Fruit fly (Drosophila melanogaster) whole organism, embryonic: Measurements from ENCODE around the gene nonA.

Experiments used
- Bgb ChIP-seq: fragments of 200-800 bp; sonication (Bioruptor generic); IDR thresholded peaks from 2 replicates; pipeline ENCODE4 v1.3.6; 2022; ENCODE audit warnings: missing biosample characterization, missing genetic modification characterization; ENCODE audit not compliant: partially characterized antibody
- CG1024 ChIP-seq: fragments of 200-800 bp; sonication (Bioruptor generic); IDR thresholded peaks from 2 replicates; pipeline ENCODE4 v1.3.6; 2022; ENCODE audit warnings: missing biosample characterization, missing genetic modification characterization
- CG11696 ChIP-seq: fragments of 200-800 bp; sonication (Bioruptor generic); IDR thresholded peaks from 2 replicates; pipeline ENCODE4 v1.3.6; 2022; ENCODE audit warnings: missing biosample characterization, missing genetic modification characterization
- CG12104 ChIP-seq: fragments of 200-800 bp; sonication (Bioruptor generic); optimal IDR thresholded peaks from 3 replicates; lab custom pipeline; 2016; ENCODE audit warnings: missing biosample characterization, missing genetic modification characterization
- CG13894 ChIP-seq: fragments of 200-800 bp; sonication (Bioruptor generic); optimal IDR thresholded peaks from 3 replicates; lab custom pipeline; 2018; ENCODE audit warnings: missing biosample characterization, mild to moderate bottlenecking, missing genetic modification characterization, moderate library complexity
- CG14860 ChIP-seq: fragments of 200-800 bp; sonication (Bioruptor generic); IDR thresholded peaks from 3 replicates; pipeline ENCODE4 v1.3.6; 2022; ENCODE audit warnings: missing biosample characterization, missing genetic modification characterization; ENCODE audit not compliant: partially characterized antibody
- CG15514 ChIP-seq: fragments of 200-800 bp; sonication (Bioruptor generic); optimal IDR thresholded peaks from 3 replicates; lab custom pipeline; 2017; ENCODE audit warnings: missing biosample characterization, missing genetic modification characterization, mild to moderate bottlenecking, moderate library complexity, missing genetic modification reagents
- CG17802 ChIP-seq: fragments of 200-800 bp; sonication (Bioruptor generic); optimal IDR thresholded peaks from 2 replicates; lab custom pipeline; 2018; ENCODE audit warnings: missing biosample characterization, mild to moderate bottlenecking, missing genetic modification characterization, moderate library complexity
- CG2129 ChIP-seq: fragments of 200-800 bp; sonication (Bioruptor generic); IDR thresholded peaks from 2 replicates; pipeline ENCODE4 v1.3.6; 2022; ENCODE audit warnings: missing biosample characterization, missing genetic modification characterization; ENCODE audit not compliant: partially characterized antibody
- CG3065 ChIP-seq: fragments of 200-800 bp; sonication (Bioruptor generic); optimal IDR thresholded peaks from 2 replicates; lab custom pipeline; 2016; ENCODE audit warnings: missing biosample characterization, missing genetic modification characterization
- CG33557 ChIP-seq: fragments of 200-800 bp; sonication (Bioruptor generic); optimal IDR thresholded peaks from 2 replicates; lab custom pipeline; 2019; ENCODE audit warnings: missing biosample characterization, mild to moderate bottlenecking, missing genetic modification characterization, moderate library complexity
- CG34422 ChIP-seq: fragments of 200-800 bp; sonication (Bioruptor generic); IDR thresholded peaks from 3 replicates; pipeline ENCODE4 v1.3.6; 2022; ENCODE audit warnings: missing biosample characterization, missing genetic modification characterization
- CG42726 ChIP-seq: fragments of 200-800 bp; sonication (Bioruptor generic); IDR thresholded peaks from 2 replicates; pipeline ENCODE4 v1.3.6; 2022; ENCODE audit warnings: missing biosample characterization, missing genetic modification characterization; ENCODE audit not compliant: partially characterized antibody
- CG4617 ChIP-seq: fragments of 200-800 bp; sonication (Bioruptor generic); optimal IDR thresholded peaks from 3 replicates; lab custom pipeline; 2016; ENCODE audit warnings: missing biosample characterization, missing genetic modification characterization, borderline replicate concordance
- CG7357 ChIP-seq: fragments of 200-800 bp; sonication (Bioruptor generic); IDR thresholded peaks from 3 replicates; pipeline ENCODE4 v1.3.6; 2022; ENCODE audit warnings: missing biosample characterization, missing genetic modification characterization
- CkIIα-i1 ChIP-seq: fragments of 200-800 bp; sonication (Bioruptor generic); IDR thresholded peaks from 2 replicates; pipeline ENCODE4 v1.3.6; 2022; ENCODE audit warnings: missing biosample characterization, missing genetic modification characterization
- Dbx ChIP-seq: fragments of 200-800 bp; sonication (Bioruptor generic); IDR thresholded peaks from 3 replicates; pipeline ENCODE4 v1.3.6; 2022; ENCODE audit warnings: missing biosample characterization, missing genetic modification characterization
- Dll ChIP-seq: fragments of 200-800 bp; sonication (Bioruptor generic); IDR thresholded peaks from 4 replicates; pipeline ENCODE4 v1.3.6; 2022; ENCODE audit warnings: missing biosample characterization, missing genetic modification characterization; ENCODE audit not compliant: partially characterized antibody
- Doc3 ChIP-seq: fragments of 200-800 bp; sonication (Bioruptor generic); IDR thresholded peaks from 3 replicates; pipeline ENCODE4 v1.3.6; 2022; ENCODE audit warnings: missing biosample characterization, missing genetic modification characterization; ENCODE audit not compliant: partially characterized antibody
- Ets97D ChIP-seq: fragments of 200-800 bp; sonication (Bioruptor generic); optimal IDR thresholded peaks from 3 replicates; lab custom pipeline; 2016; ENCODE audit warnings: missing biosample characterization, missing genetic modification characterization
- Lim3 ChIP-seq: fragments of 200-800 bp; sonication (Bioruptor generic); IDR thresholded peaks from 2 replicates; pipeline ENCODE4 v1.3.6; 2022; ENCODE audit warnings: missing biosample characterization, missing genetic modification characterization
- Myb ChIP-seq: fragments of 200-800 bp; sonication (Bioruptor generic); optimal IDR thresholded peaks from 2 replicates; lab custom pipeline; 2016; ENCODE audit warnings: missing biosample characterization, missing genetic modification characterization
- Rfx ChIP-seq: fragments of 200-800 bp; sonication (Bioruptor generic); IDR thresholded peaks from 2 replicates; pipeline ENCODE4 v1.3.6; 2022; ENCODE audit warnings: missing biosample characterization, missing genetic modification characterization
- Sox100B ChIP-seq: fragments of 200-800 bp; sonication (Bioruptor generic); optimal IDR thresholded peaks from 3 replicates; lab custom pipeline; 2018; ENCODE audit warnings: missing biosample characterization, mild to moderate bottlenecking, missing genetic modification characterization
- Taf1 ChIP-seq: fragments of 200-800 bp; sonication (Bioruptor generic); IDR thresholded peaks from 2 replicates; pipeline ENCODE4 v1.3.6; 2022; ENCODE audit warnings: missing biosample characterization, missing genetic modification characterization
- YL-1 ChIP-seq: fragments of 200-800 bp; sonication (Bioruptor generic); optimal IDR thresholded peaks from 3 replicates; lab custom pipeline; 2017; ENCODE audit warnings: missing biosample characterization, mild to moderate bottlenecking, missing genetic modification characterization
- amos ChIP-seq: fragments of 200-800 bp; sonication (Bioruptor generic); IDR thresholded peaks from 2 replicates; pipeline ENCODE4 v1.3.6; 2022; ENCODE audit warnings: missing biosample characterization, missing genetic modification characterization; ENCODE audit not compliant: partially characterized antibody
- ap ChIP-seq: fragments of 200-800 bp; sonication (Bioruptor generic); IDR thresholded peaks from 2 replicates; pipeline ENCODE4 v1.3.6; 2022; ENCODE audit warnings: missing biosample characterization, missing genetic modification characterization
- ato ChIP-seq: fragments of 200-800 bp; sonication (Bioruptor generic); IDR thresholded peaks from 2 replicates; pipeline ENCODE4 v1.3.6; 2022; ENCODE audit warnings: missing biosample characterization, missing genetic modification characterization; ENCODE audit not compliant: partially characterized antibody
- cas ChIP-seq: fragments of 200-800 bp; sonication (Bioruptor generic); IDR thresholded peaks from 2 replicates; pipeline ENCODE4 v1.3.6; 2022; ENCODE audit warnings: missing biosample characterization, missing genetic modification characterization
- da ChIP-seq: fragments of 200-800 bp; sonication (Bioruptor generic); optimal IDR thresholded peaks from 2 replicates; lab custom pipeline; 2016; ENCODE audit warnings: missing biosample characterization, missing genetic modification characterization
- fd102C ChIP-seq: fragments of 200-800 bp; sonication (Bioruptor generic); optimal IDR thresholded peaks from 2 replicates; lab custom pipeline; 2018; ENCODE audit warnings: missing biosample characterization, mild to moderate bottlenecking, missing genetic modification characterization, moderate library complexity
- fd64A ChIP-seq: fragments of 200-800 bp; sonication (Bioruptor generic); optimal IDR thresholded peaks from 3 replicates; lab custom pipeline; 2018; ENCODE audit warnings: missing biosample characterization, mild to moderate bottlenecking, missing genetic modification characterization
- gce ChIP-seq: fragments of 200-800 bp; sonication (Bioruptor generic); IDR thresholded peaks from 3 replicates; pipeline ENCODE4 v1.3.6; 2022; ENCODE audit warnings: missing biosample characterization, missing genetic modification characterization
- gem ChIP-seq: fragments of 200-800 bp; sonication (Bioruptor generic); optimal IDR thresholded peaks from 2 replicates; lab custom pipeline; 2019; ENCODE audit warnings: missing biosample characterization, mild to moderate bottlenecking, missing genetic modification characterization, moderate library complexity
- hbn ChIP-seq: fragments of 200-800 bp; sonication (Bioruptor generic); IDR thresholded peaks from 2 replicates; pipeline ENCODE4 v1.3.6; 2022; ENCODE audit warnings: missing biosample characterization, missing genetic modification characterization; ENCODE audit not compliant: partially characterized antibody
- nmo ChIP-seq: fragments of 200-800 bp; sonication (Bioruptor generic); optimal IDR thresholded peaks from 2 replicates; lab custom pipeline; 2018; ENCODE audit warnings: missing biosample characterization, mild to moderate bottlenecking, missing genetic modification characterization, moderate library complexity
- pan ChIP-seq, 4 experiments: fragments of >200 bp in 3 of 4; fragments of 200-800 bp in 1 of 4; sonication (Bioruptor generic) in 1 of 4; optimal IDR thresholded peaks in 3 of 4; IDR thresholded peaks in 1 of 4; 2 replicates each; pipeline versions ENCODE4 v1.3.6 to Lab custom; 2017 to 2022; ENCODE audit warnings: missing biosample characterization in 2 of 4, missing genetic modification characterization in 2 of 4, mixed read lengths in 1 of 4
- pnt ChIP-seq: fragments of 200-800 bp; sonication (Bioruptor generic); optimal IDR thresholded peaks from 3 replicates; lab custom pipeline; 2016; ENCODE audit warnings: missing biosample characterization, missing genetic modification characterization
- pzg ChIP-seq: fragments of 200-800 bp; sonication (Bioruptor generic); optimal IDR thresholded peaks from 3 replicates; lab custom pipeline; 2018; ENCODE audit warnings: missing biosample characterization, mild to moderate bottlenecking, missing genetic modification characterization, moderate library complexity
- slou ChIP-seq: fragments of 200-800 bp; sonication (Bioruptor generic); optimal IDR thresholded peaks from 3 replicates; lab custom pipeline; 2016; ENCODE audit warnings: missing biosample characterization, missing genetic modification characterization
- sna ChIP-seq: fragments of 200-800 bp; sonication (Bioruptor generic); IDR thresholded peaks from 2 replicates; pipeline ENCODE4 v1.3.6; 2022; ENCODE audit warnings: missing biosample characterization, missing genetic modification characterization; ENCODE audit not compliant: partially characterized antibody
- so ChIP-seq: fragments of 200-800 bp; sonication (Bioruptor generic); IDR thresholded peaks from 3 replicates; pipeline ENCODE4 v1.3.6; 2022; ENCODE audit warnings: missing biosample characterization, missing genetic modification characterization
- ssp ChIP-seq: fragments of 200-800 bp; sonication (Bioruptor generic); IDR thresholded peaks from 2 replicates; pipeline ENCODE4 v1.3.6; 2022; ENCODE audit warnings: missing biosample characterization, missing genetic modification characterization
- stwl ChIP-seq: fragments of 200-800 bp; sonication (Bioruptor generic); optimal IDR thresholded peaks from 3 replicates; lab custom pipeline; 2018; ENCODE audit warnings: missing biosample characterization, mild to moderate bottlenecking, missing genetic modification characterization, moderate library complexity
- tll ChIP-seq, 2 experiments: fragments of 200-800 bp in 1 of 2; fragments of >200 bp in 1 of 2; sonication (Bioruptor generic) in 1 of 2; optimal IDR thresholded peaks; 2 replicates each; lab custom pipeline; 2017 to 2019; ENCODE audit warnings: missing biosample characterization in 2 of 2, missing genetic modification characterization in 2 of 2, mild to moderate bottlenecking in 1 of 2, moderate library complexity in 1 of 2
- wek ChIP-seq: fragments of 200-800 bp; sonication (Bioruptor generic); optimal IDR thresholded peaks from 3 replicates; lab custom pipeline; 2018; ENCODE audit warnings: missing biosample characterization, mild to moderate bottlenecking, missing genetic modification characterization, moderate library complexity

The nonA gene

DNA sequence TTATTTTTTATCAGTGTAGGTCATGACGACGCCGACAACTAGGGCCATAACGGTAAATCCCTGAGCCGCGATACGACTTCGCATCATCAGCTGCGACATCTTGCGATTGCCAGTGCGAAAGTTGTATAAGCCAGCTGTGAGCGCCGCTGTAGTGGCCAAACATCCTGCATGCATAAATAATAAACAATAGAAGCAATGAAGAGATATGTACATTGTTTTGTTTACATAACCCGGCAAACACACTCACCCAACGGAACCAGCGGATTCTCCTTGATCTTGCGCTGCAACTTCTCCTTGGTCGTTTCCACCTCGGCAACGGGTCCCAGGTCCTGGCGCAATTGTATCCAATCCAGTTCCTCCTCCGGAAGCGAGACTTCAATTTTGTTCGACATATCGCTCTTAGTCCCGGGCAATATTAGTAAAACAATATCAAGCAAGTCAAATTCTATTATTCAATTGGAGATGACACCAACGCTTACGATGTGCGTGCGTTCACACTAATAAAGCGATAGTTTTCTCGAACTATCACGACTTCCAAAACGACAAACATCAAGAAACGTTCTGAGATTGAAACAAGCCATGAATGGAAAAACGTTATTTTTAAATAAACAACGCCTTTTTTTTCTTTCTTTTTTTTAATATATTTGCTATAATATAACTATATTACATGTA, 29.7 kb upstream of the nonA start (continued):
- TF ChIP-seq nmo (GFP tag; lab: Kevin White, UChicago) (peak; percentile 11), Rfx (peak; percentile 67), CG13894 (no peak), CG4617 (GFP tag; lab: Kevin White, UChicago) (peak; percentile 14), ap (GFP tag; lab: Robert Waterston, UW) (no peak), ato (GFP tag; lab: Robert Waterston, UW) (no peak; the same call in 1 of the 2 replicates), Dll (GFP tag; lab: Robert Waterston, UW) (peak; percentile 77), slou (GFP tag; lab: Kevin White, UChicago) (no peak), Dbx (0 out of 3 replicates have a peak, but pooled peaks have one; percentile 19), ssp (GFP tag; lab: Robert Waterston, UW) (peak; percentile 65), Doc3 (GFP tag; lab: Robert Waterston, UW) (peak; percentile 71), wek (GFP tag; lab: Kevin White, UChicago) (peak; percentile 2), fd102C (GFP tag; lab: Kevin White, UChicago) (no peak), YL-1 (peak; percentile 9), Bgb (GFP tag; lab: Robert Waterston, UW) (peak; percentile 89), Ets97D (GFP tag; lab: Kevin White, UChicago) (peak; percentile 19), Taf1 (GFP tag; lab: Robert Waterston, UW) (no peak), CG11696 (GFP tag; lab: Robert Waterston, UW) (no peak), CG2129 (GFP tag; lab: Robert Waterston, UW) (peak; percentile 71), CG17802 (peak; percentile 78), cas (GFP tag; lab: Robert Waterston, UW) (no peak), CG14860 (peak; percentile 51), CG34422 (GFP tag; lab: Robert Waterston, UW) (0 out of 3 replicates have a peak, but pooled peaks have one; percentile 36), CG1024 (GFP tag; lab: Robert Waterston, UW) (0 out of 2 replicates have a peak, but pooled peaks have one; percentile 10), pzg (GFP tag; lab: Kevin White, UChicago) (peak; percentile 58), CG15514 (GFP tag; lab: Kevin White, UChicago) (peak; percentile 90), fd64A (GFP tag; lab: Kevin White, UChicago) (no peak), stwl (tag; lab: Kevin White, UChicago) (peak; percentile 15), Myb (GFP tag; lab: Kevin White, UChicago) (peak; percentile 84), Lim3 (GFP tag; lab: Robert Waterston, UW) (no peak), CG3065 (GFP tag; lab: Kevin White, UChicago) (no peak), pnt (no peak), amos (peak; percentile 91), CG7357 (peak; percentile 12; the same call in 2 of the 3 replicates), pan (optimal IDR thresholded peaks at IDR 0.05; lab: Kevin White, UChicago) (no peak), pan (GFP tag; optimal IDR thresholded peaks at IDR 0.05 in 1 of 2, IDR thresholded peaks at IDR 0.05 in 1 of 2) (no peak), CkIIα-i1 (GFP tag; lab: Robert Waterston, UW) (no peak), hbn (GFP tag; lab: Robert Waterston, UW) (peak; percentile 72), gce (GFP tag; lab: Robert Waterston, UW) (no peak), sna (GFP tag; lab: Robert Waterston, UW) (peak; percentile 70), CG12104 (GFP tag; lab: Kevin White, UChicago) (no peak), CG42726 (GFP tag; lab: Robert Waterston, UW) (peak; percentile 89; the same call in 1 of the 2 replicates), Sox100B (GFP tag; lab: Kevin White, UChicago) (no peak), so (no peak), CG33557 (no peak), da (GFP tag; lab: Kevin White, UChicago) (no peak), gem (tag; lab: Kevin White, UChicago) (no peak), tll (GFP tag; optimal IDR thresholded peaks at IDR 0.05; lab: Kevin White, UChicago) (peak in 1 of 2 experiments; percentile 21)
